Worm (Caenorhabditis elegans) whole organism, late embryonic: ENCODE data around the gene col-33.

ENCODE experiments used
- C08G9.2 ChIP-seq: sonication (generic microtip); optimal IDR thresholded peaks from 2 replicates; lab custom pipeline; 2016; ENCODE audit warnings: mild to moderate bottlenecking, missing genetic modification characterization, moderate library complexity, missing compliant biosample characterization
- C38D4.7 ChIP-seq: fragments of 200-800 bp; sonication (Bioruptor generic); optimal IDR thresholded peaks from 2 replicates; lab custom pipeline; 2018; ENCODE audit warnings: mild to moderate bottlenecking, missing genetic modification characterization, moderate library complexity, missing compliant biosample characterization
- K09A11.1 ChIP-seq: sonication (generic microtip); optimal IDR thresholded peaks from 2 replicates; lab custom pipeline; 2017; ENCODE audit warnings: antibody characterized with exemption, mild to moderate bottlenecking, missing genetic modification characterization, missing compliant biosample characterization; ENCODE audit not compliant: insufficient read depth
- ahr-1 ChIP-seq: sonication (generic microtip); optimal IDR thresholded peaks from 2 replicates; lab custom pipeline; 2016; ENCODE audit warnings: missing genetic modification characterization, missing compliant biosample characterization
- ama-1 ChIP-seq: fragments of 150-350 bp; optimal IDR thresholded peaks from 2 replicates; lab custom pipeline; 2014
- ceh-14 ChIP-seq: sonication (generic microtip); optimal IDR thresholded peaks from 2 replicates; lab custom pipeline; 2016; ENCODE audit warnings: missing genotype, missing genetic modification characterization, missing compliant biosample characterization
- ceh-18 ChIP-seq: sonication (generic microtip); optimal IDR thresholded peaks from 2 replicates; lab custom pipeline; 2016; ENCODE audit warnings: missing genetic modification characterization, missing compliant biosample characterization
- ceh-24 ChIP-seq: sonication (generic microtip); optimal IDR thresholded peaks from 2 replicates; lab custom pipeline; 2016; ENCODE audit warnings: mild to moderate bottlenecking, missing genetic modification characterization, missing compliant biosample characterization
- ceh-31 ChIP-seq: sonication (generic microtip); optimal IDR thresholded peaks from 2 replicates; lab custom pipeline; 2016; ENCODE audit warnings: missing genetic modification characterization, missing compliant biosample characterization
- ceh-34 ChIP-seq: sonication (generic microtip); optimal IDR thresholded peaks from 2 replicates; lab custom pipeline; 2016; ENCODE audit warnings: mild to moderate bottlenecking, missing genetic modification characterization, missing compliant biosample characterization
- ceh-48 ChIP-seq: sonication (generic microtip); optimal IDR thresholded peaks from 2 replicates; lab custom pipeline; 2016; ENCODE audit warnings: missing genetic modification characterization, inconsistent platforms, missing compliant biosample characterization
- ceh-6 ChIP-seq: fragments of 200-800 bp; sonication (Bioruptor generic); optimal IDR thresholded peaks from 2 replicates; lab custom pipeline; 2018; ENCODE audit warnings: mild to moderate bottlenecking, missing genetic modification characterization, missing compliant biosample characterization
- ceh-9 ChIP-seq: sonication (generic microtip); optimal IDR thresholded peaks from 2 replicates; lab custom pipeline; 2016; ENCODE audit warnings: mild to moderate bottlenecking, missing genetic modification characterization, inconsistent platforms, missing compliant biosample characterization
- che-1 ChIP-seq: sonication (generic microtip); optimal IDR thresholded peaks from 2 replicates; lab custom pipeline; 2016; ENCODE audit warnings: mild to moderate bottlenecking, missing genetic modification characterization, missing compliant biosample characterization
- dmd-4 ChIP-seq: sonication (generic microtip); optimal IDR thresholded peaks from 2 replicates; lab custom pipeline; 2016; ENCODE audit warnings: borderline replicate concordance, missing genetic modification characterization, missing compliant biosample characterization
- elt-4 ChIP-seq: sonication (generic microtip); optimal IDR thresholded peaks from 2 replicates; lab custom pipeline; 2016; ENCODE audit warnings: missing genetic modification characterization, missing compliant biosample characterization
- eyg-1 ChIP-seq: sonication (generic microtip); optimal IDR thresholded peaks from 2 replicates; lab custom pipeline; 2016; ENCODE audit warnings: missing genotype, missing genetic modification characterization, missing compliant biosample characterization
- fkh-10 ChIP-seq: fragments of 150-350 bp; optimal IDR thresholded peaks from 2 replicates; lab custom pipeline; 2014; ENCODE audit warnings: missing biosample characterization, missing genetic modification reagents, missing genetic modification characterization
- gmeb-2 ChIP-seq: sonication (generic microtip); optimal IDR thresholded peaks from 2 replicates; lab custom pipeline; 2016; ENCODE audit warnings: missing genetic modification characterization, inconsistent platforms, missing compliant biosample characterization
- hlh-13 ChIP-seq: fragments of 200-800 bp; sonication (Bioruptor generic); optimal IDR thresholded peaks from 2 replicates; lab custom pipeline; 2018; ENCODE audit warnings: mild to moderate bottlenecking, missing genetic modification characterization, missing compliant biosample characterization
- hlh-15 ChIP-seq: sonication (generic microtip); optimal IDR thresholded peaks from 2 replicates; lab custom pipeline; 2016; ENCODE audit warnings: missing genetic modification characterization, missing compliant biosample characterization
- hlh-30 ChIP-seq: sonication (generic microtip); optimal IDR thresholded peaks from 2 replicates; lab custom pipeline; 2017; ENCODE audit warnings: antibody characterized with exemption, missing genetic modification characterization, missing compliant biosample characterization; ENCODE audit not compliant: insufficient read depth
- hlh-6 ChIP-seq: sonication (generic microtip); optimal IDR thresholded peaks from 2 replicates; lab custom pipeline; 2016; ENCODE audit warnings: missing genotype, missing genetic modification characterization, missing compliant biosample characterization
- hlh-8 ChIP-seq: sonication (generic microtip); optimal IDR thresholded peaks from 2 replicates; lab custom pipeline; 2016; ENCODE audit warnings: missing genotype, missing genetic modification characterization, missing compliant biosample characterization
- lim-6 ChIP-seq: sonication (generic microtip); optimal IDR thresholded peaks from 2 replicates; lab custom pipeline; 2016; ENCODE audit warnings: missing genetic modification characterization, missing compliant biosample characterization
- madf-2 ChIP-seq: sonication (generic microtip); optimal IDR thresholded peaks from 2 replicates; lab custom pipeline; 2017; ENCODE audit warnings: missing genetic modification characterization, missing compliant biosample characterization
- mec-3 ChIP-seq: sonication (generic microtip); optimal IDR thresholded peaks from 2 replicates; lab custom pipeline; 2016; ENCODE audit warnings: borderline replicate concordance, missing genetic modification characterization, missing compliant biosample characterization
- nfya-1 ChIP-seq: sonication (generic microtip); optimal IDR thresholded peaks from 2 replicates; lab custom pipeline; 2017; ENCODE audit warnings: missing genetic modification characterization, mild to moderate bottlenecking, missing compliant biosample characterization, antibody characterized with exemption, moderate library complexity
- npax-4 ChIP-seq: sonication (generic microtip); optimal IDR thresholded peaks from 2 replicates; lab custom pipeline; 2016; ENCODE audit warnings: missing genetic modification characterization, missing compliant biosample characterization
- pag-3 ChIP-seq: sonication (generic microtip); optimal IDR thresholded peaks from 2 replicates; lab custom pipeline; 2016; ENCODE audit warnings: missing compliant biosample characterization, missing genetic modification characterization, borderline replicate concordance
- pha-4 ChIP-seq: fragments of 150-350 bp; optimal IDR thresholded peaks from 2 replicates; lab custom pipeline; 2018; ENCODE audit warnings: missing biosample characterization, missing genetic modification reagents, missing genetic modification characterization
- pros-1 ChIP-seq: fragments of 150-350 bp; optimal IDR thresholded peaks from 2 replicates; lab custom pipeline; 2014; ENCODE audit warnings: missing biosample characterization, missing genetic modification reagents, missing genetic modification characterization
- rnt-1 ChIP-seq: sonication (generic microtip); optimal IDR thresholded peaks from 2 replicates; lab custom pipeline; 2016; ENCODE audit warnings: missing genetic modification characterization, missing compliant biosample characterization
- sox-2 ChIP-seq: fragments of 200-800 bp; sonication (Bioruptor generic); IDR thresholded peaks from 2 replicates; pipeline ENCODE4 v1.3.6; 2022; ENCODE audit warnings: missing genetic modification reagents, missing genetic modification characterization, missing compliant biosample characterization
- tbx-2 ChIP-seq: sonication (generic microtip); optimal IDR thresholded peaks from 2 replicates; lab custom pipeline; 2016; ENCODE audit warnings: missing genetic modification characterization, missing compliant biosample characterization
- ttx-3 ChIP-seq: sonication (generic microtip); optimal IDR thresholded peaks from 2 replicates; lab custom pipeline; 2016; ENCODE audit warnings: missing genetic modification reagents, missing genetic modification characterization, missing compliant biosample characterization
- unc-3 ChIP-seq, 2 experiments: fragments of 200-800 bp in 1 of 2; sonication (Bioruptor generic) in 1 of 2; sonication (generic microtip) in 1 of 2; conservative IDR thresholded peaks in 1 of 2; optimal IDR thresholded peaks in 1 of 2; 2 replicates each; pipeline versions ENCODE4 v1.3.6 to Lab custom; 2016 to 2022; ENCODE audit warnings: missing compliant biosample characterization in 2 of 2, missing genetic modification characterization in 2 of 2, missing genetic modification reagents in 1 of 2
- unc-55 ChIP-seq: sonication (generic microtip); optimal IDR thresholded peaks from 2 replicates; lab custom pipeline; 2017; ENCODE audit warnings: missing biosample characterization, missing genetic modification reagents, missing genetic modification characterization
- unc-86 ChIP-seq: sonication (generic microtip); optimal IDR thresholded peaks from 2 replicates; lab custom pipeline; 2016; ENCODE audit warnings: missing genetic modification characterization, missing compliant biosample characterization
- ztf-16 ChIP-seq: sonication (generic microtip); optimal IDR thresholded peaks from 2 replicates; lab custom pipeline; 2017; ENCODE audit warnings: missing genetic modification characterization, missing compliant biosample characterization

The col-33 gene

DNA sequence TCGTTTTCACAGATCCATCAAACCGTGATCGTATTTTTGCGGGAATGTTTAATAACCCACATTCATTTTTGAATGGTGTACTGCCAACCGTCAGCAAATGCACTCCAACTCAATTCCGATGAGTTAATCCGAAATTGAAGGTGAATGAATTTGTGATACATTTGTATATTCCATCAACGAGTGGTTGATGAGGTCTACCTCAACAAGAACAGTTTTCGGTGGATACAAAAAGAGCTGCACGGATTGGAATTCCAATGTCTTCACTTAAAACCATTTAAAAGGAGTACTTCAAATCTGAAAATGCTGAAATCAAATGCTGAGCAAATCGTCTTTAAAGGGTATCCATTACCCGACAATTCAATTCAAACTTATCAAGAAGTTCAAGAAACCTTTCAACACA lies 26.2 kb downstream of the col-33 start, which contains the start of gene F15E6.5:
F15E6.5 (plus strand) TSS at position 301 of the 400 bp plus-strand sequence.
- TF ChIP-seq ceh-6 (GFP tag; lab: Kevin White, UChicago) (no peak), ceh-14 (tag; lab: Kevin White, UChicago) (no peak), hlh-15 (tag; lab: Kevin White, UChicago) (no peak), npax-4 (tag; lab: Kevin White, UChicago) (no peak), ceh-24 (tag; lab: Kevin White, UChicago) (no peak), rnt-1 (no peak), ttx-3 (tag; lab: Kevin White, UChicago) (no peak), eyg-1 (tag; lab: Kevin White, UChicago) (no peak), pros-1 (tag; lab: Kevin White, UChicago) (no peak), ceh-34 (tag; lab: Kevin White, UChicago) (no peak), C38D4.7 (GFP tag; lab: Kevin White, UChicago) (no peak), nfya-1 (tag; lab: Kevin White, UChicago) (no peak), che-1 (tag; lab: Kevin White, UChicago) (no peak), ceh-31 (tag; lab: Kevin White, UChicago) (no peak)

DNA sequence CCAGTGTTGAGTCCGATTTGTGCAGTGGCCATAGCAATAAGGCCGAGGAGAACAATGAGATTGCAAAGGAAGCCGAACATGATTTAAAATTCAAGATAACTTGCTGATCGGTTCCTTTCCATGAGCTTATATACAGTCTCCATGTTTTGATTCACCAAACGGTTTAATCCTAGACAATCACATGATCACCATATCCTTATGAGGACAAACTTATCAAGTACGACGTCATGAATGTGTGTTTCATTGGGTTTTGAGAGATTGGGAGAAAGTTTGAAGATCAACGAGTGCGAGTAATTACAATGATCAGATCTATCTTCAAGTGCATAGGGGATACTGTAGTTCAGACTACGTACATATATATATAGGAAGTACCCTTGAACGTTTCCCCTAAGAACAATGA lies 27.4 kb downstream of the col-33 start, which contains the start of gene dct-7:
dct-7 (minus strand) TSS at position 101 of the 400 bp plus-strand sequence.
- TF ChIP-seq ceh-48 (tag; lab: Kevin White, UChicago) = no peak
- no peak for TF ChIP-seq ceh-6 (GFP tag; lab: Kevin White, UChicago)
- TF ChIP-seq elt-4 (tag; lab: Kevin White, UChicago) = no peak
- TF ChIP-seq ztf-16 (tag; lab: Kevin White, UChicago) = no peak
- no peak for TF ChIP-seq pag-3
- TF ChIP-seq mec-3 = no peak
- TF ChIP-seq gmeb-2 = no peak
- no peak for TF ChIP-seq fkh-10 (GFP tag; lab: Kevin White, UChicago)
- no peak for TF ChIP-seq ahr-1 (tag; lab: Kevin White, UChicago)
- no peak for TF ChIP-seq hlh-30 (tag; lab: Kevin White, UChicago)
- TF ChIP-seq ceh-14 (tag; lab: Kevin White, UChicago) = no peak
- no peak for TF ChIP-seq ceh-18 (tag; lab: Kevin White, UChicago)
- no peak for TF ChIP-seq ama-1 (lab: Kevin White, UChicago)

DNA sequence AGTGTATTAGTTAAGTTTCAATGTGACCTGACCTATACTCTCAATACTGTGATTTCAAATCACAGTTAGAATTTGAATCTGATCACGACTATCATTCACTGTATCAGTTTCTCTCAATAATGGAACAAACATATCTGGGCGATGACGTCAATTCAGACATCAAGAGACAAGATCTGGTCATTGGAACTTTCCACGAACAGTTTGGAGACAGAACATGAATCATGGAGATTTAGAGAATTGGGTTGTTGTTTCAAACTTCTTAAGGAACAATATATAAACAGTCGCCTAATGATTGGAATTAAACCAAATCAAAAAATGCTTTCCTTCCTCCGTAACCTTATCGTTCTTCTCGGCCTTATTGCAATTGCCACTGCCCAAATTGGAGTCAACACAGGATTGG lies 28.1 kb downstream of the col-33 start, which contains the start of gene F15E6.4:
F15E6.4 (plus strand) TSS at position 301 of the 400 bp plus-strand sequence.
- TF ChIP-seq hlh-8 (tag; lab: Kevin White, UChicago) (no peak), ceh-9 (tag; lab: Kevin White, UChicago) (no peak), tbx-2 (tag; lab: Kevin White, UChicago) (no peak), pha-4 (tag; lab: Kevin White, UChicago) (no peak), sox-2 (GFP tag; lab: Robert Waterston, UW) (no peak), unc-86 (tag; lab: Kevin White, UChicago) (no peak), hlh-6 (no peak)

DNA sequence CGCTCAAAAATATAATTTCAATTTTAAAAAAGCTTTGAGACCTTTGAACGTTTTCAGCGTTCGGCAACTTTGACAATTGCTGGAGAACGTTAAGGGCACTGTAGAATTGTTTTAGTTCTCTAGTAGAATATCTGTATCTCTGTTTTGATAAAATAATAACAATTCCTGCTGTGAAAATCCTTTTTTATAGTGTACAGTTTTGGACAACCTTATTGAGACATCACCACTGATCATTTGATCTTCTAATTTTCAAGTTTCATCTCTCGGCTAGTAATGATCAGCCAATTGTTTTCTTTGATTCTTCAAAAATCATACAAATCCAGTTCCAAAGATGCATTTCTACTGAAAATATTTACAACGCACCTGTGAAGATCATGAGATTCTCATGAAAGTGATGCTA lies 29.5 kb downstream of the col-33 start, which contains the start of gene F15E6.10:
F15E6.10 (plus strand) TSS at position 301 of the 400 bp plus-strand sequence.
- TF ChIP-seq elt-4 (tag; lab: Kevin White, UChicago) (no peak), K09A11.1 (tag; lab: Kevin White, UChicago) (no peak), che-1 (tag; lab: Kevin White, UChicago) (no peak), lim-6 (tag; lab: Kevin White, UChicago) (no peak), hlh-15 (tag; lab: Kevin White, UChicago) (no peak), unc-3 (GFP tag; conservative IDR thresholded peaks at IDR 0.05; lab: Robert Waterston, UW) (no peak), unc-3 (tag; optimal IDR thresholded peaks at IDR 0.05; lab: Kevin White, UChicago) (no peak), dmd-4 (tag; lab: Kevin White, UChicago) (no peak), hlh-8 (tag; lab: Kevin White, UChicago) (no peak), nfya-1 (tag; lab: Kevin White, UChicago) (no peak), hlh-13 (GFP tag; lab: Kevin White, UChicago) (no peak), ceh-14 (tag; lab: Kevin White, UChicago) (no peak), C08G9.2 (tag; lab: Kevin White, UChicago) (no peak), pha-4 (tag; lab: Kevin White, UChicago) (no peak), npax-4 (tag; lab: Kevin White, UChicago) (no peak), madf-2 (tag; lab: Kevin White, UChicago) (no peak), unc-55 (GFP tag; lab: Kevin White, UChicago) (no peak)
- TF ChIP-seq, all 69 proteins: peak for 0
